Worm (Caenorhabditis elegans) whole organism, L4/young adult: Measurements from ENCODE around the gene tag-30.

ENCODE experiments used
- W03F9.2 ChIP-seq: fragments of 150-350 bp; optimal IDR thresholded peaks from 2 replicates; lab custom pipeline; 2014; ENCODE audit warnings: missing biosample characterization, missing genetic modification characterization
- dao-5 ChIP-seq: sonication (generic microtip); optimal IDR thresholded peaks from 2 replicates; lab custom pipeline; 2016; ENCODE audit warnings: missing genotype, missing genetic modification characterization, moderate library complexity, missing compliant biosample characterization
- him-1 ChIP-seq: sonication (generic microtip); optimal IDR thresholded peaks from 2 replicates; lab custom pipeline; 2016; ENCODE audit warnings: missing genotype, missing genetic modification reagents, missing genetic modification characterization, missing compliant biosample characterization

tag-30 gene

DNA sequence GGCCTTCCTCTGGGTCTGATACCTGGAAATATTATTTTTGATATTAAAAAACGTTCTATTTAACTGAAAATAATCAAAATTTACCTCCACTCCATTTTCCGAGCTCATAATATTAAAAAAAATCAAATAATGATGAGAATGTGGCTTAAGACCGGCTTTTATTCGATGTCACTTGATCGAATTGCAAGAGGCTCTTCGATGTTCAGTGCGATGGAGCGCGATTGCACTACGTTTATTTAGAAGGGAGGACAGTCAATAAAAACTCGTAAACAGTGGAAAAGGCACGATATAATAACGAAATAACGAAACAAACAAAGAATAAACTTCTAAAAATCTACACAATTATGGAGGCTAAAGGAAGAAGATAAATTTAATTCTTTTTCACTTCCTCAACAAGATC is at the start of gene tag-30:
Gene tag-30 (minus strand): TSS at position 383 of the 400 bp plus-strand sequence.
- TF ChIP-seq W03F9.2 (tag; lab: Kevin White, UChicago) = peak; percentile 50
- no peak for TF ChIP-seq dao-5 (tag; lab: Kevin White, UChicago)

DNA sequence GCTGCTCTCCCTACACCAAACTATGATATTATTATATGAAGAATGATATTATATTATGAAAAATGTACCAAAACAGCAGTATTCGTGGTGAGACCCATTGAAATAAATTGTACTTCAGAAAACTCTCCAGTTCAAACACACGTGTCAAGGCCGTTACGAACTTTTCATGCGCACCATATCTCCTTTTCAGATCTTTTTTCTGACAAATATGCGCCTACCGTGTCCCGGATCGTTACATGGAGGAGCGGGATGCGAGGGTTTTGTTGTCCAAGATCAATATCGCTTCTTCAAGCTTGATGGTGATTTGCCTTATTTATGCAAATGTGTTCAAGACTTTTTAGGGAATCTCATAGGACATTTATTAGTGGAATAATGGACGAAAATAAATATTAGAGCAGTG is 48.7 kb upstream of the tag-30 start:
- no peak for TF ChIP-seq dao-5 (tag; lab: Kevin White, UChicago)
- TF ChIP-seq W03F9.2 (tag; lab: Kevin White, UChicago) = no peak
- TF ChIP-seq him-1 (tag; lab: Kevin White, UChicago) = no peak

DNA sequence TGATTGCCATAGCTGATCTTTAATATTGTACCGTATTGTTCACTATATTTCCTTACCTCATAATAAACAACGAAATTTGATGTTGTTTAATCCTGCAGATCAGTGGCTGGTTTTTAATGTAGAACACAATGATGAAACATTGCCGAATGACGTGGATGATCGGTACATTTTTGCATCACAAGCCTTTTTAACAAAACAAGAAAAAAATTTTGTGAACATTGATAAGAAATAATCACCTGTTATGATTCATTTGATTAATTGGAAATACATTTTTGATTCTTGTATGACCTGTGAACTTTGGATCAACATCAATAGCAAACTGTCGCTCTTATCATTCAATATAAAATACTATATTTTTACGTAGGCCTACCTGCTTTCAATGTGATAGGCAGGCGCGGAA is 47.9 kb upstream of the tag-30 start:
- TF ChIP-seq W03F9.2 (tag; lab: Kevin White, UChicago) (no peak), him-1 (tag; lab: Kevin White, UChicago) (no peak), dao-5 (tag; lab: Kevin White, UChicago) (no peak)

DNA sequence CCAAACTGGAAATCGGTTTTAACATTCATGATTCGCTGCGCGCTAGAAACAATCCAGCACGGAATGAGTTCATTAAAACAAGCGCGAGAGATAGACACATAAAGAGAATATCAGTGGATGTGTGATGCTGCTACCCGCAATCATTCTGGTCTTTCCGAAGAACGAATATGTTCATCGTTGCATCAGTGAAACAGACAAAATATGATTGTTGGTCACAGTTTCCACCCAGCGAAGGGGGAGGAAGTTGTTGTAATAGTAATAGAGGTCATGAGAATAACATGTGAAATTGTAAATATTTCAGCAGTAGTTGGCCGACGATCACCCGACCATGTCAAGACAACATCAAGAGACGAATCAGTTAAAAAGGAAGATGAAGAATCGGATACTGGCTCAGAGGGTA is 46.3 kb upstream of the tag-30 start:
- TF ChIP-seq dao-5 (tag; lab: Kevin White, UChicago) = no peak
- no peak for TF ChIP-seq him-1 (tag; lab: Kevin White, UChicago)
- TF ChIP-seq W03F9.2 (tag; lab: Kevin White, UChicago) = no peak

DNA sequence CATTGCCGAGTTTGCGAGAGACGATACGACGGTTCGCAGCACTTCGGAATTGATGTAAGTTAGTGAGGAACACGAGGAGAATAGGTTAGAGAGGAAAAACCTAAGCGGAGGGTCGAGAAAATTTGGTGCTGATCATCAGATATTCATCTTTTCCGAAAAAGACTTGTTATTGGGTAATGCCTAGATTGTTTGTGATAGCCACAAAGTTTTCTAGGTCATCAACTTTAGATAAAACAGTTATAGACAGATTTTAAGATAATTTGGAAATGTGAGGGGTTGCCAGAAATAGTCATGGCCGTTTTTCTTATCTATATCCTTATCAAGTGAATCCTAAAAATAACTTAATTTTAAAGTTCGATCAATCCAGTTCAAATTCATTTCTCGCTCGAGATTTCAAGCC is 45.4 kb upstream of the tag-30 start:
- no peak for TF ChIP-seq W03F9.2 (tag; lab: Kevin White, UChicago)
- no peak for TF ChIP-seq him-1 (tag; lab: Kevin White, UChicago)
- TF ChIP-seq dao-5 (tag; lab: Kevin White, UChicago) = no peak

DNA sequence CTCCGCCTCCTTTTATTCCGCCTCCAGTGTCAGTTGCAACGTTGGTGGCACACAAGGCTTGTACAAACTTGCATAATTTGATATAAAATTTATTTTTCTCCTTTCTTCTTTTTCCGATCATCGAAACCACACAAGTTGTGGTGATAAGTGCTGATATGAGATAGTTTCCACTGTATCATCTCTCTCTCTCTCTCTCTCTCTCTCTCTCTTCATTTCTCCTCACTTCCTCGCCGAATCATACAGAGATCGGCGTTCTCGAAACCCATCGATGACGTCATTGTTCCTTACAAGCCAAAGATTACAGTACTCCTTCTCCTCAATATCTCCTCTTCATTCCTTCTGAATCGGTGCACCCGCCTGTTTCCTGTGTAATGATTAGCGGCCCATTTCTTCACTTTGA is 44.4 kb upstream of the tag-30 start, which contains the start of gene nhr-43:
Gene nhr-43 (plus strand): TSS at position 233 of the 400 bp plus-strand sequence.
- TF ChIP-seq him-1 (tag; lab: Kevin White, UChicago) = no peak
- no peak for TF ChIP-seq W03F9.2 (tag; lab: Kevin White, UChicago)

DNA sequence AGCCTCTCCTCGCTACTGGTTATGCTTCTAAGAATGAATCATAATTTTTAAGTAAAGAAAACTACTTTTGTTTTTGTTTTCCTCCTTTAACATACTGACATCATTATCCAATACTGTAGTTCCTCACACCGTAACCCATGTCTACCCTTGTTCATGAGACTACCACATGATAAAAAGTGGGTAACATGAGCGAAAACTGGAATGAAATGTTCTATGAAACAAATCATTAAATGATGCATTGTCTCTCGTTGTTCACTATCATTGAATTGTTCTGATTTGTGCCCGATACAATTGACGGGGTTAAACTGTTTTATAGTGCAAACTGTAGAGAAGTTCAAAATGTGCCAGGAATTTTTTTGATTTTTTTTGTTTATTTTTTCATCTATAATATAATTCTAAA is 42.8 kb upstream of the tag-30 start:
- TF ChIP-seq him-1 (tag; lab: Kevin White, UChicago) (no peak), W03F9.2 (tag; lab: Kevin White, UChicago) (no peak), dao-5 (tag; lab: Kevin White, UChicago) (no peak)

DNA sequence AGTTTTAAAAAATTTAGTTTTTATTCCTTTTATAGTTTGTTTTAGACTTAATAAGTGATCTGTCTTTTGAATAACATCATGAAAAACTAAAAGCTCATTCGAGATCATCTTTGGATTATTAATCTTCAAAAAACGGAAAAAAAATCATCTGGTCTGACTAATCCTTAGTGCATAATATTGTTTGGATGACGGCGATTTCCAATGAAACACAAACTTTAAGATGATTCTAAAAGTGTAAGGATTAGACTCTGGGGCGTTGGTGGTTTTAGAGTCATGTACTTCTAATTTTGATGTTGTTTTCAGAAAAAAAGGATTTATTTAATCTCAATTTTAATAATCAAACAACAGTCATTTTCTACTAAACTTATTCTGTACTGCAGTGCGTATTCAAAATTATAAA is 38.4 kb upstream of the tag-30 start:
- TF ChIP-seq dao-5 (tag; lab: Kevin White, UChicago) = no peak
- TF ChIP-seq him-1 (tag; lab: Kevin White, UChicago) = no peak
- no peak for TF ChIP-seq W03F9.2 (tag; lab: Kevin White, UChicago)

DNA sequence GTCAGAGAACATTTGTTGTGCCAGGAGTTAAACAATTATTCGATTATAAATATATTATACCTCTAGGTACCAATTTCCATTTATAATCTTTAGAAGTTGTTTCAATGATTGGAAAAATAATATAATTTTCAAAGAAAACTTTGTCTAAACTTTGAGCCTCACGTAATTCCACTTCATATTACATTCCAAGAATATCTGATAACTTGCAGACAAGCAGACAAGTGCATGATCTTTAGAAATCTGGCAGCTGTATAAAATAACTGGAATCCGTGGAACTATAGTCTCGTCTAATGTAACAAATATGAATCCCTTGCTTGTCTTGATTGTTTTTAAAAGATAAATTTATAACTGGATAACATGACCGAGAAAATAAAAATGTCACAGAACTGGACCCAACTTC is 37.6 kb upstream of the tag-30 start:
- TF ChIP-seq W03F9.2 (tag; lab: Kevin White, UChicago) (no peak), him-1 (tag; lab: Kevin White, UChicago) (no peak), dao-5 (tag; lab: Kevin White, UChicago) (no peak)

DNA sequence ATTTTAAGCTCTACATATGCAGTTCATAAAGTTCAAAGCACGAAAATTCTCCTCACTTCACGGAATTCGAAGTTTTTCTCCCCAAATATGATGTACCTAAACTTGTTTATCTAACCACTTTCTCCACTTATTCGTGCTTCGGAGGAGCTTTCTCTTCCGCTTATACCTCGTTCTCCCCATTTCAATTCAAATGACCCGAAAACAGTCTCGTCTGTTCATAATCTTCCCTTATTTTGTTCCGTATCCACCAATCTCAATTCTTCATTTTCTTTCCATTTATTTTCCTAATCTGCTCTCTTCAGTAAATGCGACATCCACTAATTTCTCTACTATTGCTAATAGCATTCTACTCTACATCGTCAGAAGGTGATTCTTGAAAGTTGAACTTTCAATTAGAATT is 30.4 kb upstream of the tag-30 start, which contains the start of gene let-653:
Gene let-653 (plus strand): TSS at position 301 of the 400 bp plus-strand sequence.
- no peak for TF ChIP-seq W03F9.2 (tag; lab: Kevin White, UChicago)

DNA sequence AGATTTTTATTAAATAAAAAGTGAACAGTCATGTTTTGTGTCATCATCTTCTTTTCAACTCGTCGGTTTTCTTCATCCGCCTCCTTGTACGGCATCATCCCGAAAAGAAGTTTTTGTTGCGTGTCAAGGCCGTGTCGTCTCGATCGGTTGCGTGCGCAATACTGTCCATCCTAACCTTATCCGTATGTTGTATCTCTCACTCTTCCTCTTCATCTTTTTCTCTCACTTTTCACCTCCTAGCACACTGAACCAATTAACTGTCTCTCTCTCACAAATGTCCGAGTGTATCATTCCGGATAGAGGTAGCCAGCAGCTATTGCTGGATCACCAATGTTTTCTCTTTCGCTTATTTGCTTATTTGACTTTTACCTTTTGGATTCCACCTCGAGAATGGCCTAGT is 28.5 kb upstream of the tag-30 start:
- TF ChIP-seq W03F9.2 (tag; lab: Kevin White, UChicago) = no peak
- no peak for TF ChIP-seq dao-5 (tag; lab: Kevin White, UChicago)
- no peak for TF ChIP-seq him-1 (tag; lab: Kevin White, UChicago)

DNA sequence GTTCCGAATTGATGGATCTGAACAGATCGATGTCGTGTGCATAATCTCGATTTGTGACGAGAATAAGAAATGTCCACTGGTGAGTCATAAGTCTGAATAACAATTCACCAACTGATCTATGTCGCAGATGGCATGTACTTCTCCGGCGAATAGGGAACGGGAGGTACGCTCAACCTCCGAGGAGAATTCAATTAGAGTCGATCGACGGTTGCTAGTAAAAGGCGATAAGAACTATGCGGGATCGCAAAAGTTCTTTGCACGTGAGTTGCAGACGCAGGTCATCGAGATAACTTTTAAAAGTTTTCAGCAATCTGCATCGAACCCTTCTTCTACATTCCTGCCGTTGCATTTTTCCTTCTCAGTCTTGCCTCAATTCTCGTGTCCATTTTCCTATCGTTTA is 27.6 kb upstream of the tag-30 start:
- TF ChIP-seq him-1 (tag; lab: Kevin White, UChicago) = no peak
- no peak for TF ChIP-seq dao-5 (tag; lab: Kevin White, UChicago)

DNA sequence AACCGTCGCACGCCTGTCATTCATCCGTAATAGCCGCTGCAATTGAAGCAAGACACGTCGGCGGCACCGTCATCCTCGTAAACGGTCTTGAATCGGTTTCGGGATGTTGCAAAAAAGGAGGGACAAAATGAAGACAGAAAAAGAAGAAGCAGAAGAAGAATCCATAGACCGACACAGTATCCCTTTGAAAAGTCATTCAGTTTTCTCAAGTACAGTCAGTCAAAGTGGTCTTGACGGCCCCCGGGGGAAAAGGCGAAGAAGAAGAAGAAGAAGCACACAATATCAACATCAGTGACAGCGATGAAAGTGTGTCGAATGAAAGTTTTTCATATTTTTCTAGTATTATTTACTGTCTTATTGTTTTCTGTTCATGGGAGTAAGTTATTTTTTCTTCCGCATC is 23.3 kb upstream of the tag-30 start, which contains the start of gene cutl-27:
Gene cutl-27 (plus strand): TSS at position 301 of the 400 bp plus-strand sequence.
- no peak for TF ChIP-seq W03F9.2 (tag; lab: Kevin White, UChicago)
- no peak for TF ChIP-seq dao-5 (tag; lab: Kevin White, UChicago)
- no peak for TF ChIP-seq him-1 (tag; lab: Kevin White, UChicago)

DNA sequence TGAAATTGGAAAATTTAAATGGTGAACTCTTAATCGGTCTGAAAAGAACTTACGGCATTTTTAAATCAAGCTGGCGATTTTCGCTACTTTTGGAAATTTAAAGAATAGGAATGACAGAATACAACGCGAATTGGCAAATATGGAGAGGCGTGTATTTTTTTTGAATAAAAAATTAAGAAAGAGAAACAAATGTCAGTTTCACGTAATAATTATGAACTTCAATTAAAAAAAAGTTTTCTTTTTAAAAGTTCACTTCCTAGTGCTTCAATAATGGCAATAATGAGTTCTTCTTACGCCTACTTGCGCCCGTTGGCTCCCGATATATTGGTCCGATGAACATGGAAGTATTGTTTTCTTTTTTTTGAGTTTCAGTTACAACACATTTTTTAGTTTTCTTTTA is 22.7 kb upstream of the tag-30 start, which contains the start of gene pph-2:
Gene pph-2 (minus strand): TSS at position 101 of the 400 bp plus-strand sequence.
- TF ChIP-seq dao-5 (tag; lab: Kevin White, UChicago) (no peak), him-1 (tag; lab: Kevin White, UChicago) (no peak), W03F9.2 (tag; lab: Kevin White, UChicago) (no peak)

DNA sequence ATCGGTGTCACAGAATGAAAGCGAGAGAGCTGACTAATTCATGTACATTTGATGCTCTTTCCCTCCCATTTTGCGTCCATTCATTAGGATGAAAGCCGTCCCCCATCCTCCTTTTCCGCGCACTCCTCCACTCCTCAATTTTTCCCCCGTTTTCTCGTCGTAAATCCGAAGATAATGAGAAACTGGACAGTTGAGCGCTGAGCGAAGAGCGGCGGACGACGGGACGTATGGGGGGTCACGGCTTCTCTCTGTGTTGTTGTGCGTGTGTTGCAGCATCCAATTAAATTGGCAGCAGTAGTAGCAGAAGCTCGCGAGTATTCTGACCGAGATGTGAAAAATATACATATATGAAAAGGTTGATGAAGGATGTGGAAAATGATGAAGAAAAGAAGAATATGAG is 16.9 kb upstream of the tag-30 start:
- TF ChIP-seq W03F9.2 (tag; lab: Kevin White, UChicago) (no peak), dao-5 (tag; lab: Kevin White, UChicago) (no peak), him-1 (tag; lab: Kevin White, UChicago) (no peak)
